Worm (Caenorhabditis elegans) whole organism, L4/young adult: Measurements from ENCODE around the gene dmsr-12.

ENCODE experiments used
- W03F9.2 ChIP-seq: fragments of 150-350 bp; optimal IDR thresholded peaks from 2 replicates; lab custom pipeline; 2014; ENCODE audit warnings: missing biosample characterization, missing genetic modification characterization
- him-1 ChIP-seq: sonication (generic microtip); optimal IDR thresholded peaks from 2 replicates; lab custom pipeline; 2016; ENCODE audit warnings: missing genotype, missing genetic modification reagents, missing genetic modification characterization, missing compliant biosample characterization

ce11 chrV:6813862-6814261 is 7.6 kb upstream of the dmsr-12 start:
- TF ChIP-seq him-1 (tag; lab: Kevin White, UChicago): no peak
- TF ChIP-seq W03F9.2 (tag; lab: Kevin White, UChicago): no peak
